Fruit fly (Drosophila melanogaster) whole organism, prepupa: Measurements from ENCODE around the gene Rrp5.

ENCODE experiments used
- CG1621 ChIP-seq: fragments of 200-800 bp; sonication (Bioruptor generic); optimal IDR thresholded peaks from 3 replicates; lab custom pipeline; 2018; ENCODE audit warnings: missing biosample characterization, mild to moderate bottlenecking, missing genetic modification characterization
- CG6808 ChIP-seq: fragments of 200-800 bp; sonication (Bioruptor generic); optimal IDR thresholded peaks from 3 replicates; lab custom pipeline; 2017; ENCODE audit warnings: missing biosample characterization, missing genetic modification characterization, mild to moderate bottlenecking, moderate library complexity, missing genetic modification reagents
- Hr39 ChIP-seq: fragments of 200-800 bp; sonication (Bioruptor generic); optimal IDR thresholded peaks from 2 replicates; lab custom pipeline; 2016; ENCODE audit warnings: missing biosample characterization, missing genetic modification characterization
- dac ChIP-seq: fragments of 200-800 bp; sonication (Bioruptor generic); optimal IDR thresholded peaks from 2 replicates; lab custom pipeline; 2017; ENCODE audit warnings: missing biosample characterization, mild to moderate bottlenecking, missing genetic modification characterization
- vri ChIP-seq: fragments of 200-800 bp; sonication (Bioruptor generic); optimal IDR thresholded peaks from 3 replicates; lab custom pipeline; 2016; ENCODE audit warnings: missing biosample characterization, mild to moderate bottlenecking, missing genetic modification characterization

DNA sequence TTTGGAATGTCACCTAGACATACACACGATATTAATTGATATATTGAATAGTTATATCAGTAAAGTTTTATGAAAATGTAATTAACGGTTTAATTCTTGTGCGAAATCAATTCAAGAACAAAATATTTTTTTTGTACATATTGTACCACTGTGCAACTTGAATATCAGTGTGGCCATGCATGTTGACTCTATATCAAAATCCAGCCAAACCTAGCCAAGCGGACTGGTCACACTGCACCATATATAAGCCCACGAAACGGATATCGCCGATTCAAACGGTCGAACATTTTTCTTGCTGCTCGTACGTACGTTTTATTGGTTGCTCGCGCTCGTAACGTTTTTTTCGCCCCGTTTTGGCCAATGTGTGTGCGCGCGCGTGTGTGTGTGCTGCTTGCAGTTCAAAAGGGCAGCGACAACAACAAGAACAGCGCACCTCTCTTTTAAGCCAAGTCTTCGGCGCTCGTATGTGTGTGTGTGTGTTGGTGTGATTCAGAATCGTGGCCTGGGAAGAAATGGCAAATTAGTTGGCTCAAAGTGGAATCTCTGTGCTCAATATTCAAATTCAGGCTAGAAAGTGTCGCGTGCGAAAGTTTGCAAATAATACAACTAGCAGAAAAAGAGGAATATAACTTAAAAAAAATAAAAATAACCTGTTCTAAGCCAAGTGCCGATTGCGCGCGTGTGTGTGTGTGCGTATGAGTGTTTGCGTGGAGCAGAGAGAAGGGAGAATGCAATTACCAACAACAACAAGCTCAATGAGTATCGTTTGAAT is 38.1 kb downstream of the Rrp5 start, which contains the start of gene crb:
- TF ChIP-seq CG1621 (tag; lab: Kevin White, UChicago) (peak; percentile 40), dac (GFP tag; lab: Kevin White, UChicago) (no peak), CG6808 (no peak), vri (GFP tag; lab: Kevin White, UChicago) (peak; percentile 69), Hr39 (GFP tag; lab: Kevin White, UChicago) (peak; percentile 35)
